Fruit fly (Drosophila melanogaster): Measurements from ENCODE around the gene CG6576.

DNA sequence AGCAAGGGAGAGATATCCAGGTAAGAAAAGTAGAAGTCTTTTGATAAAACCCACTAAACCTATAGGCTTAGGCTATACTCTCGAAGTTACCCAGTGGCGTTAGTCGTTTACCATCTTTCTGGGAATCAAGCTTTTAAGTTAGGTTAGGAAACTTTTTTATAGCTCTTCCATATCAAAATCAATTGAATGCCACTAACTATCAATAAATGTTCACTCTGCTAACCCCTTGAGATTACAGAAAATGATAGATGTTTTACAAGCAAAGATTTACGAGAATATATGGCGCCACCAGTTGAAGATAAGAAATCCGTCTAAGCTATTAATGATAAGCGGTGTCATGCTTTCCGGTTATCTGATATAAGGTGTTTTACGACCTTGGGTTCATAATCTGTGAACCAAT is 31.9 kb downstream of the CG6576 start:
- TF ChIP-seq croc (GFP tag; conservative IDR thresholded peaks at IDR 0.05) (no peak), CG9817 (tag; optimal IDR thresholded peaks at IDR 0.05) (no peak), CG4424 (GFP tag; optimal IDR thresholded peaks at IDR 0.05) (no peak), crp (GFP tag; optimal IDR thresholded peaks at IDR 0.05) (no peak)
